Worm (Caenorhabditis elegans): ENCODE results near the gene C25A8.1.

DNA sequence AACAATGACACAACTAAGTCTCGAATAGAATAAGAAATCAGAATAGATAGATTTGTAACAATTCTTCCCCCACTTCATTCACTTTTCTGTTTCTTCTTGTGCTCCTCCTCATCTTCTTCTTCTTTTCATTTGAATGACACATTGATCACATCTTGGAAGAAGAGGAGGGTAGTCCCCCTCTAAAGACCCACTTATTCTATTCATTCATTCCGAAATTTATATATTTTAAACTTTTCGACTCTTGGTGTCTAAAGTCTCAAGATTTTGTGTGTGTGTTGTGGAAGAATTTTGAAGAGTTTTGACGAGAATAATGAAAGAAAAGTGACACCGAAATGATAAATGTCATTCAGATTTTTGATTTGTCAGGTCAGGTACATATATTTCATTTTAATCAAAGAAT, 19.9 kb upstream of the C25A8.1 start:
- TF ChIP-seq R02D3.7 (tag; optimal IDR thresholded peaks at IDR 0.05) (no peak), skn-1 (tag; optimal IDR thresholded peaks at IDR 0.05) (no peak), snpc-4 (tag; optimal IDR thresholded peaks at IDR 0.05) (no peak), ztf-11 (tag; optimal IDR thresholded peaks at IDR 0.05) (no peak), jun-1 (tag; optimal IDR thresholded peaks at IDR 0.05) (no peak)
